Worm (Caenorhabditis elegans): ENCODE results near the gene fbxa-214.

DNA sequence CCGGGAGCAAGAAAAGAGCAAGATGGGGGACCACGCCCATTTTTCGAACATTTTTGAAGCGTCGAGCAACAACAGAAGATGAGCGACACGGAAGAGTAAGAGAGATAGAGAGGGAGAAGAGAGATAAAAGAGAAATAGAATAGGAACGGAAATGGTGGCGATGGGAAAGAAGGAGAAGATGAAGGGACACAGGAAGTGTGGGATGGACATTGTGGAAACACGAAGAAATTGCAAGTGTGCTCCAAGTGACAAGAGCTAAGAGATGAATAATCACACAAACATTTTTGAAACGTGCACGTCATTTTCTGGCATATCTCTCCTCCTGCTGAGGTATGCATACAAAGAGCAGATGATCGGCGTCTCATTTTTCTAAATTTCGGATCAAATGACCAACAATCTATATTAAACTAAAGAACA, 39.3 kb downstream of the fbxa-214 start:
- TF ChIP-seq mep-1 (tag; optimal IDR thresholded peaks at IDR 0.05) (peak; percentile 25), unc-62 (GFP tag; optimal IDR thresholded peaks at IDR 0.05 in 1 of 2) (peak in 1 of 2 experiments; percentile 99), unc-62 (tag; optimal IDR thresholded peaks at IDR 0.05) (no peak), nhr-28 (tag; optimal IDR thresholded peaks at IDR 0.05) (peak; percentile 11), fos-1 (tag; optimal IDR thresholded peaks at IDR 0.05) (no peak), aha-1 (tag) (no peak), ztf-11 (tag; optimal IDR thresholded peaks at IDR 0.05) (no peak), mxl-2 (GFP tag; conservative IDR thresholded peaks at IDR 0.05) (no peak), hlh-30 (tag; optimal IDR thresholded peaks at IDR 0.05; ENCODE audit: insufficient read depth) (peak; percentile 40), zag-1 (tag; optimal IDR thresholded peaks at IDR 0.05) (no peak), ama-1 (optimal IDR thresholded peaks at IDR 0.05) (no peak), ZK337.2 (GFP tag; IDR thresholded peaks at IDR 0.05) (no peak), nhr-237 (tag; optimal IDR thresholded peaks at IDR 0.05) (no peak), R02D3.7 (tag; optimal IDR thresholded peaks at IDR 0.05) (no peak)

All from whole organism, L4 larva.